Fruit fly (Drosophila melanogaster) whole organism, prepupa: Measurements from ENCODE around the gene PpV.

Source experiments
- CG10631 ChIP-seq: fragments of 200-800 bp; sonication (Bioruptor generic); optimal IDR thresholded peaks from 2 replicates; lab custom pipeline; 2016; ENCODE audit warnings: missing biosample characterization, missing genetic modification characterization
- CG10669 ChIP-seq: fragments of 200-800 bp; sonication (Bioruptor generic); optimal IDR thresholded peaks from 3 replicates; lab custom pipeline; 2018; ENCODE audit warnings: missing biosample characterization, mild to moderate bottlenecking, missing genetic modification characterization, moderate library complexity
- CG11294 ChIP-seq: fragments of 200-800 bp; sonication (Bioruptor generic); IDR thresholded peaks from 2 replicates; pipeline ENCODE4 v1.3.6; 2022; ENCODE audit warnings: missing biosample characterization, missing genetic modification characterization
- CG11902 ChIP-seq: fragments of 200-800 bp; sonication (Bioruptor generic); optimal IDR thresholded peaks from 3 replicates; lab custom pipeline; 2016; ENCODE audit warnings: missing biosample characterization, missing genetic modification characterization
- CG15336 ChIP-seq: fragments of 200-800 bp; sonication (Bioruptor generic); IDR thresholded peaks from 2 replicates; pipeline ENCODE4 v1.3.6; 2022; ENCODE audit warnings: missing biosample characterization, missing genetic modification characterization
- CG1621 ChIP-seq: fragments of 200-800 bp; sonication (Bioruptor generic); optimal IDR thresholded peaks from 3 replicates; lab custom pipeline; 2018; ENCODE audit warnings: missing biosample characterization, mild to moderate bottlenecking, missing genetic modification characterization
- CG16779 ChIP-seq: fragments of 200-800 bp; sonication (Bioruptor generic); optimal IDR thresholded peaks from 3 replicates; lab custom pipeline; 2017; ENCODE audit warnings: missing biosample characterization, mild to moderate bottlenecking, missing genetic modification characterization
- CG3032 ChIP-seq: fragments of 200-800 bp; optimal IDR thresholded peaks from 2 replicates; lab custom pipeline; 2019; ENCODE audit warnings: missing biosample characterization, mild to moderate bottlenecking, missing genetic modification characterization, moderate library complexity
- CG31627 ChIP-seq: fragments of 200-800 bp; sonication (Bioruptor generic); optimal IDR thresholded peaks from 3 replicates; lab custom pipeline; 2016; ENCODE audit warnings: missing biosample characterization, missing genetic modification characterization
- CG34406 ChIP-seq: fragments of 200-800 bp; sonication (Bioruptor generic); optimal IDR thresholded peaks from 3 replicates; lab custom pipeline; 2016; ENCODE audit warnings: missing biosample characterization, missing genetic modification characterization
- CG3919 ChIP-seq: fragments of 200-800 bp; sonication (Bioruptor generic); optimal IDR thresholded peaks from 3 replicates; lab custom pipeline; 2016; ENCODE audit warnings: missing biosample characterization, missing genetic modification characterization
- CG4318 ChIP-seq: fragments of 200-800 bp; sonication (Bioruptor generic); optimal IDR thresholded peaks from 3 replicates; lab custom pipeline; 2017; ENCODE audit warnings: missing biosample characterization, mild to moderate bottlenecking, missing genetic modification characterization
- CG6163 ChIP-seq: fragments of 200-800 bp; sonication (Bioruptor generic); IDR thresholded peaks from 3 replicates; pipeline ENCODE4 v1.3.6; 2022; ENCODE audit warnings: missing biosample characterization, missing genetic modification characterization
- CG6276 ChIP-seq: fragments of 200-800 bp; sonication (Bioruptor generic); optimal IDR thresholded peaks from 2 replicates; lab custom pipeline; 2017; ENCODE audit warnings: missing biosample characterization, mild to moderate bottlenecking, missing genetic modification characterization
- CG6792 ChIP-seq: fragments of 200-800 bp; sonication (Bioruptor generic); optimal IDR thresholded peaks from 3 replicates; lab custom pipeline; 2016; ENCODE audit warnings: missing biosample characterization, missing genetic modification characterization
- CG6808 ChIP-seq: fragments of 200-800 bp; sonication (Bioruptor generic); optimal IDR thresholded peaks from 3 replicates; lab custom pipeline; 2017; ENCODE audit warnings: missing biosample characterization, missing genetic modification characterization, mild to moderate bottlenecking, moderate library complexity, missing genetic modification reagents
- CG6854 ChIP-seq: fragments of 200-800 bp; sonication (Bioruptor generic); optimal IDR thresholded peaks from 2 replicates; lab custom pipeline; 2017; ENCODE audit warnings: missing biosample characterization, mild to moderate bottlenecking, missing genetic modification characterization
- CG8119 ChIP-seq: fragments of 200-800 bp; sonication (Bioruptor generic); IDR thresholded peaks from 3 replicates; pipeline ENCODE4 v1.3.6; 2022; ENCODE audit warnings: missing biosample characterization, missing genetic modification characterization
- CG8319 ChIP-seq: fragments of 200-800 bp; sonication (Bioruptor generic); optimal IDR thresholded peaks from 3 replicates; lab custom pipeline; 2016; ENCODE audit warnings: missing biosample characterization, missing genetic modification characterization
- CG8632 ChIP-seq: fragments of 200-800 bp; sonication (Bioruptor generic); optimal IDR thresholded peaks from 3 replicates; lab custom pipeline; 2016; ENCODE audit warnings: missing biosample characterization, missing genetic modification characterization
- Eip75B ChIP-seq: fragments of 200-800 bp; sonication (Bioruptor generic); optimal IDR thresholded peaks from 3 replicates; lab custom pipeline; 2016; ENCODE audit warnings: missing biosample characterization, missing genetic modification characterization
- Eip93F ChIP-seq: fragments of 200-800 bp; sonication (Bioruptor generic); optimal IDR thresholded peaks from 2 replicates; lab custom pipeline; 2016; ENCODE audit warnings: missing biosample characterization, mild to moderate bottlenecking, missing genetic modification characterization
- Ets21C ChIP-seq: fragments of 200-800 bp; sonication (Bioruptor generic); optimal IDR thresholded peaks from 3 replicates; lab custom pipeline; 2016; ENCODE audit warnings: missing biosample characterization, missing genetic modification characterization
- Gug ChIP-seq: fragments of 200-800 bp; sonication (Bioruptor generic); IDR thresholded peaks from 2 replicates; pipeline ENCODE4 v1.3.6; 2022; ENCODE audit warnings: missing biosample characterization, missing genetic modification characterization
- Hr38 ChIP-seq: sonication (Bioruptor generic); optimal IDR thresholded peaks from 2 replicates; lab custom pipeline; 2016; ENCODE audit warnings: missing biosample characterization, missing genetic modification characterization
- Hr39 ChIP-seq: fragments of 200-800 bp; sonication (Bioruptor generic); optimal IDR thresholded peaks from 2 replicates; lab custom pipeline; 2016; ENCODE audit warnings: missing biosample characterization, missing genetic modification characterization
- Hr4 ChIP-seq: fragments of 200-800 bp; sonication (Bioruptor generic); optimal IDR thresholded peaks from 3 replicates; lab custom pipeline; 2016; ENCODE audit warnings: missing biosample characterization, missing genetic modification characterization
- Met ChIP-seq: fragments of 200-800 bp; sonication (Bioruptor generic); optimal IDR thresholded peaks from 3 replicates; lab custom pipeline; 2016; ENCODE audit warnings: missing biosample characterization, missing genetic modification characterization
- OdsH ChIP-seq: fragments of 200-800 bp; sonication (Bioruptor generic); optimal IDR thresholded peaks from 3 replicates; lab custom pipeline; 2016; ENCODE audit warnings: missing biosample characterization, missing genetic modification characterization
- Sox14 ChIP-seq: fragments of 200-800 bp; sonication (Bioruptor generic); optimal IDR thresholded peaks from 3 replicates; lab custom pipeline; 2016; ENCODE audit warnings: missing biosample characterization, missing genetic modification characterization
- Sox15 ChIP-seq: fragments of 200-800 bp; sonication (Bioruptor generic); optimal IDR thresholded peaks from 3 replicates; lab custom pipeline; 2016; ENCODE audit warnings: missing biosample characterization, missing genetic modification characterization
- achi ChIP-seq: fragments of 200-800 bp; sonication (Bioruptor generic); optimal IDR thresholded peaks from 3 replicates; lab custom pipeline; 2016; ENCODE audit warnings: missing biosample characterization, missing genetic modification characterization
- acj6 ChIP-seq: fragments of 200-800 bp; sonication (Bioruptor generic); optimal IDR thresholded peaks from 3 replicates; lab custom pipeline; 2016; ENCODE audit warnings: missing biosample characterization, missing genetic modification characterization
- cyc ChIP-seq: fragments of 200-800 bp; sonication (Bioruptor generic); optimal IDR thresholded peaks from 3 replicates; lab custom pipeline; 2016; ENCODE audit warnings: missing biosample characterization, missing genetic modification characterization
- dac ChIP-seq: fragments of 200-800 bp; sonication (Bioruptor generic); optimal IDR thresholded peaks from 2 replicates; lab custom pipeline; 2017; ENCODE audit warnings: missing biosample characterization, mild to moderate bottlenecking, missing genetic modification characterization
- dsx ChIP-seq: fragments of 200-800 bp; optimal IDR thresholded peaks from 3 replicates; lab custom pipeline; 2019; ENCODE audit warnings: missing biosample characterization, mild to moderate bottlenecking, missing genetic modification characterization, moderate library complexity; ENCODE audit not compliant: poor library complexity, severe bottlenecking
- eg ChIP-seq: fragments of 200-800 bp; sonication (Bioruptor generic); IDR thresholded peaks from 3 replicates; pipeline ENCODE4 v1.3.6; 2022; ENCODE audit warnings: missing biosample characterization, missing genetic modification characterization
- esn ChIP-seq: fragments of 200-800 bp; sonication (Bioruptor generic); optimal IDR thresholded peaks from 2 replicates; lab custom pipeline; 2016; ENCODE audit warnings: missing biosample characterization, mild to moderate bottlenecking, missing genetic modification characterization, moderate library complexity
- lz ChIP-seq: fragments of 200-800 bp; sonication (Bioruptor generic); optimal IDR thresholded peaks from 3 replicates; lab custom pipeline; 2016; ENCODE audit warnings: missing biosample characterization, missing genetic modification characterization
- net ChIP-seq: fragments of 200-800 bp; sonication (Bioruptor generic); optimal IDR thresholded peaks from 3 replicates; lab custom pipeline; 2016; ENCODE audit warnings: missing biosample characterization, missing genetic modification characterization
- pdm3 ChIP-seq: fragments of 200-800 bp; sonication (Bioruptor generic); optimal IDR thresholded peaks from 3 replicates; lab custom pipeline; 2016; ENCODE audit warnings: missing biosample characterization, missing genetic modification characterization
- spab ChIP-seq: fragments of 200-800 bp; sonication (Bioruptor generic); optimal IDR thresholded peaks from 2 replicates; lab custom pipeline; 2017; ENCODE audit warnings: missing biosample characterization, mild to moderate bottlenecking, missing genetic modification characterization, missing genetic modification reagents
- ss ChIP-seq, 2 experiments: fragments of 200-800 bp; sonication (Bioruptor generic); optimal IDR thresholded peaks; 2 replicates in 1 of 2; 3 replicates in 1 of 2; lab custom pipeline; 2017 to 2018; ENCODE audit warnings: mild to moderate bottlenecking in 2 of 2, missing biosample characterization in 2 of 2, missing genetic modification characterization in 2 of 2, moderate library complexity in 1 of 2
- svp ChIP-seq: fragments of 200-800 bp; sonication (Bioruptor generic); peaks from one replicate; lab custom pipeline; 2016; ENCODE audit warnings: missing biosample characterization, missing genetic modification characterization
- topi ChIP-seq: fragments of 200-800 bp; sonication (Bioruptor generic); optimal IDR thresholded peaks from 3 replicates; lab custom pipeline; 2016; ENCODE audit warnings: missing biosample characterization, missing genetic modification characterization
- vri ChIP-seq: fragments of 200-800 bp; sonication (Bioruptor generic); optimal IDR thresholded peaks from 3 replicates; lab custom pipeline; 2016; ENCODE audit warnings: missing biosample characterization, mild to moderate bottlenecking, missing genetic modification characterization

PpV gene

DNA sequence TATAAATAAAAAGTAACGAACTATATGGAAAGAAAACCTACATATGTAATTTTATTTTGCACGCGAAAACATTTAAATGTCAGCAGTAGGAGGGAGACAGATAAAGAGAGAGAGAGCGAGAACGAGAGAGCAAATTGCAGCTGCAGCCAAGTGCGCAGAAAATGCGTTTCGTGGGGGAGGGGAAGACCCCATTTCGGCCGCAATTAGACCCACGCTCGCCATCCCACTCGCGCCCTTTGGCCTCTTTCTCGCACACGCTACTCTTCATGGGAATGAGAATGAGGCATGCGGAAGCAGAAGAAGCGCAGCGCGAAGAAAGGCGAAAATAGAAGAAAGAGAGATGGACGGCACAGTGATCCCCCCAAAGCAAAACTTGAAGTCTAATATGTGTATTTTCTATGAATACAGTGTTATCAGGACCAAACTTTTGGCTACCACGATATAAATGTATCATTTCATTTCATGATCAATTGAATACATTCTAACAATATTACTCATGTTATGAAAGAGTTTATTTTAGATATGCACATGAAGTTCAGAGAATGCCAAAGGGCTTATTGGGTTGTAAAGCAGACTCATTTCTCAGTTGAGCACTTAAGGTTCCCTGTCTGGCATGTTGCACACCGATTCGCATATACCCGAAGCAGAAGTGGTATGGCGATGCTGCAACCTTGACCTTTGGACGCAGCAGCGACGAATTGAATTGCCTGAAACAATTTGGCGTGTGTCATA is 39.6 kb downstream of the PpV start (continued):
- no peak for TF ChIP-seq Ets21C
- peak; percentile 14 for TF ChIP-seq acj6
- peak; percentile 23 for TF ChIP-seq esn (GFP tag; lab: Kevin White, UChicago)
- TF ChIP-seq Hr39 (GFP tag; lab: Kevin White, UChicago): peak; percentile 28
- TF ChIP-seq CG8119 (GFP tag; lab: Robert Waterston, UW): 0 out of 3 replicates have a peak, but pooled peaks have one; percentile 17
- TF ChIP-seq ss (GFP tag; optimal IDR thresholded peaks at IDR 0.05; lab: Kevin White, UChicago): peak; percentile 20 to 38
- TF ChIP-seq vri (GFP tag; lab: Kevin White, UChicago): no peak
- peak; percentile 53 for TF ChIP-seq Hr4 (GFP tag; lab: Kevin White, UChicago)
- peak; percentile 34 for TF ChIP-seq dac (GFP tag; lab: Kevin White, UChicago)

DNA sequence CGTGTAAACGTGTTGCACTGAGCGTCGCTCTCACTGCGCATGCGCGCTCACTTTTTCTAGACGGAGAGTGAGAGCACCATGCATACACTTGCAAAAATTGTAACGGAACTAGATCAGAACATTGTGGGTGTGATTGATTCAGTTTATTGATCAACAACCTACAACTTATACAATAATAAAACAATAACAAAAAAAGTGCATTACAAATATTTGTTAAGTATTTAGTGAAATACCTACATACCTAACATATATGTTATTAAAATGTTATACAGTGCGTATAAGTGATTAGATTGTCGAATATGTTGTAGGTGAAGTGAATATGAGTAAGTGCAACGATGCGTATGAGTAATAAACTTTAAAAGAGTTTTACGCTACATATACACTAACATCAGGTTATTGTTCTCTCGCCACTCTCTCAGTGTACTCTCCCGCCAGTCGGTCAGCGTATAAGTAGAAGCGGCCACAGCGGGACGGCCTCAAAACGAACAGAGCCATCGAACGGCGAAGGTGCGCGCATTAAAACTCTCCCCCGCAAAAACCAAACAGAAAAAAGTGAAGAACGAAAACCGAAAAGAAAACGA is 42.3 kb downstream of the PpV start, which contains the start of gene CG42240:
TSS of gene CG42240 (plus strand) at position 474 of the 581 bp plus-strand sequence.
- TF ChIP-seq CG8319: peak; percentile 81
- TF ChIP-seq CG16779: peak; percentile 92
- TF ChIP-seq achi (GFP tag; lab: Kevin White, UChicago): peak; percentile 95
- peak; percentile 88 for TF ChIP-seq Hr39 (GFP tag; lab: Kevin White, UChicago)
- TF ChIP-seq CG15336: peak; percentile 92
- TF ChIP-seq Sox14: peak; percentile 93
- peak; percentile 66 for TF ChIP-seq eg (GFP tag; lab: Robert Waterston, UW)
- peak; percentile 88 for TF ChIP-seq cyc (GFP tag; lab: Kevin White, UChicago)
- peak; percentile 96 for TF ChIP-seq CG8119 (GFP tag; lab: Robert Waterston, UW)
- TF ChIP-seq CG3919 (GFP tag; lab: Kevin White, UChicago): peak; percentile 95
- peak; percentile 93 to 95 for TF ChIP-seq ss (GFP tag; optimal IDR thresholded peaks at IDR 0.05; lab: Kevin White, UChicago)
- TF ChIP-seq vri (GFP tag; lab: Kevin White, UChicago): peak; percentile 87
- peak; percentile 93 for TF ChIP-seq topi (GFP tag; lab: Kevin White, UChicago)
- peak; percentile 88 for TF ChIP-seq CG31627
- peak; percentile 81 for TF ChIP-seq CG6854 (GFP tag; lab: Kevin White, UChicago)
- TF ChIP-seq esn (GFP tag; lab: Kevin White, UChicago): peak; percentile 96
- TF ChIP-seq Hr38 (GFP tag; lab: Kevin White, UChicago): no peak
- TF ChIP-seq CG3032 (tag; lab: Kevin White, UChicago): peak; percentile 92
- TF ChIP-seq dsx (GFP tag; lab: Kevin White, UChicago): peak; percentile 91
- TF ChIP-seq CG4318: peak; percentile 95
- peak; percentile 97 for TF ChIP-seq svp (GFP tag; lab: Kevin White, UChicago)
- TF ChIP-seq spab (GFP tag; lab: Kevin White, UChicago): peak; percentile 92
- TF ChIP-seq CG34406: peak; percentile 95
- peak; percentile 94 for TF ChIP-seq CG10669 (GFP tag; lab: Kevin White, UChicago)
- TF ChIP-seq pdm3: peak; percentile 95
- TF ChIP-seq Gug: peak; percentile 73
- TF ChIP-seq CG1621 (tag; lab: Kevin White, UChicago): peak; percentile 88
- peak; percentile 86 for TF ChIP-seq Ets21C
- peak; percentile 95 for TF ChIP-seq Met (GFP tag; lab: Kevin White, UChicago)
- peak; percentile 97 for TF ChIP-seq CG6276 (GFP tag; lab: Kevin White, UChicago)
- peak; percentile 69 for TF ChIP-seq CG11294 (GFP tag; lab: Robert Waterston, UW)
- peak; percentile 82 for TF ChIP-seq CG11902
- peak; percentile 96 for TF ChIP-seq net (GFP tag; lab: Kevin White, UChicago)
- TF ChIP-seq Sox15 (GFP tag; lab: Kevin White, UChicago): peak; percentile 82
- TF ChIP-seq dac (GFP tag; lab: Kevin White, UChicago): peak; percentile 90
- peak; percentile 92 for TF ChIP-seq CG10631
- peak; percentile 95 for TF ChIP-seq Hr4 (GFP tag; lab: Kevin White, UChicago)
- TF ChIP-seq CG6808 (GFP tag; lab: Kevin White, UChicago): peak; percentile 95
- TF ChIP-seq OdsH (GFP tag; lab: Kevin White, UChicago): peak; percentile 94
- TF ChIP-seq CG8632 (GFP tag; lab: Kevin White, UChicago): peak; percentile 94
- peak; percentile 72 for TF ChIP-seq CG6163 (GFP tag; lab: Robert Waterston, UW)
- peak; percentile 96 for TF ChIP-seq Eip75B (GFP tag; lab: Kevin White, UChicago)
- TF ChIP-seq Eip93F (GFP tag; lab: Kevin White, UChicago): peak; percentile 65
- peak; percentile 95 for TF ChIP-seq CG6792 (GFP tag; lab: Kevin White, UChicago)
- TF ChIP-seq acj6: peak; percentile 92
- peak; percentile 94 for TF ChIP-seq lz (GFP tag; lab: Kevin White, UChicago)
